Worm (Caenorhabditis elegans) whole organism, late embryonic: ENCODE results near the gene Y11D7A.3.
A peak's percentile ranks its signal among the peaks of the same experiment; 100 is the strongest.

Experiments
- C08G9.2 ChIP-seq: sonication (generic microtip); optimal IDR thresholded peaks from 2 replicates; lab custom pipeline; 2016; ENCODE audit warnings: mild to moderate bottlenecking, missing genetic modification characterization, moderate library complexity, missing compliant biosample characterization
- T23F11.4 ChIP-seq: fragments of 200-800 bp; sonication (Bioruptor generic); optimal IDR thresholded peaks from 2 replicates; lab custom pipeline; 2018; ENCODE audit warnings: mild to moderate bottlenecking, missing genetic modification characterization, missing compliant biosample characterization
- ahr-1 ChIP-seq: sonication (generic microtip); optimal IDR thresholded peaks from 2 replicates; lab custom pipeline; 2016; ENCODE audit warnings: missing genetic modification characterization, missing compliant biosample characterization
- ceh-19 ChIP-seq: fragments of 200-800 bp; sonication (Bioruptor generic); optimal IDR thresholded peaks from 2 replicates; lab custom pipeline; 2018; ENCODE audit warnings: mild to moderate bottlenecking, missing genetic modification characterization, missing compliant biosample characterization
- ceh-22 ChIP-seq: sonication (generic microtip); optimal IDR thresholded peaks from 2 replicates; lab custom pipeline; 2017; ENCODE audit warnings: missing biosample characterization, missing genetic modification characterization
- ceh-24 ChIP-seq: sonication (generic microtip); optimal IDR thresholded peaks from 2 replicates; lab custom pipeline; 2016; ENCODE audit warnings: mild to moderate bottlenecking, missing genetic modification characterization, missing compliant biosample characterization
- ceh-30 ChIP-seq: fragments of 150-350 bp; optimal IDR thresholded peaks from 2 replicates; lab custom pipeline; 2014; ENCODE audit warnings: missing biosample characterization, missing genetic modification characterization
- ceh-31 ChIP-seq: sonication (generic microtip); optimal IDR thresholded peaks from 2 replicates; lab custom pipeline; 2016; ENCODE audit warnings: missing genetic modification characterization, missing compliant biosample characterization
- ceh-34 ChIP-seq: sonication (generic microtip); optimal IDR thresholded peaks from 2 replicates; lab custom pipeline; 2016; ENCODE audit warnings: mild to moderate bottlenecking, missing genetic modification characterization, missing compliant biosample characterization
- ceh-45 ChIP-seq: fragments of 200-800 bp; sonication (Bioruptor generic); IDR thresholded peaks from 2 replicates; pipeline ENCODE4 v1.3.6; 2022; ENCODE audit warnings: missing genetic modification reagents, missing genetic modification characterization, missing compliant biosample characterization
- ceh-48 ChIP-seq: sonication (generic microtip); optimal IDR thresholded peaks from 2 replicates; lab custom pipeline; 2016; ENCODE audit warnings: missing genetic modification characterization, inconsistent platforms, missing compliant biosample characterization
- ceh-9 ChIP-seq: sonication (generic microtip); optimal IDR thresholded peaks from 2 replicates; lab custom pipeline; 2016; ENCODE audit warnings: mild to moderate bottlenecking, missing genetic modification characterization, inconsistent platforms, missing compliant biosample characterization
- che-1 ChIP-seq: sonication (generic microtip); optimal IDR thresholded peaks from 2 replicates; lab custom pipeline; 2016; ENCODE audit warnings: mild to moderate bottlenecking, missing genetic modification characterization, missing compliant biosample characterization
- elt-2 ChIP-seq: sonication (generic microtip); optimal IDR thresholded peaks from 2 replicates; lab custom pipeline; 2016; ENCODE audit warnings: missing genetic modification reagents, missing genetic modification characterization, missing compliant biosample characterization
- fax-1 ChIP-seq: sonication (generic microtip); optimal IDR thresholded peaks from 2 replicates; lab custom pipeline; 2016; ENCODE audit warnings: missing genotype, missing genetic modification characterization, missing compliant biosample characterization
- fkh-6 ChIP-seq: sonication (generic microtip); optimal IDR thresholded peaks from 2 replicates; lab custom pipeline; 2016; ENCODE audit warnings: missing genetic modification characterization, missing compliant biosample characterization
- gmeb-2 ChIP-seq: sonication (generic microtip); optimal IDR thresholded peaks from 2 replicates; lab custom pipeline; 2016; ENCODE audit warnings: missing genetic modification characterization, inconsistent platforms, missing compliant biosample characterization
- hlh-13 ChIP-seq: fragments of 200-800 bp; sonication (Bioruptor generic); optimal IDR thresholded peaks from 2 replicates; lab custom pipeline; 2018; ENCODE audit warnings: mild to moderate bottlenecking, missing genetic modification characterization, missing compliant biosample characterization
- hlh-30 ChIP-seq: sonication (generic microtip); optimal IDR thresholded peaks from 2 replicates; lab custom pipeline; 2017; ENCODE audit warnings: antibody characterized with exemption, missing genetic modification characterization, missing compliant biosample characterization; ENCODE audit not compliant: insufficient read depth
- hlh-6 ChIP-seq: sonication (generic microtip); optimal IDR thresholded peaks from 2 replicates; lab custom pipeline; 2016; ENCODE audit warnings: missing genotype, missing genetic modification characterization, missing compliant biosample characterization
- lim-6 ChIP-seq: sonication (generic microtip); optimal IDR thresholded peaks from 2 replicates; lab custom pipeline; 2016; ENCODE audit warnings: missing genetic modification characterization, missing compliant biosample characterization
- lin-11 ChIP-seq: fragments of 200-800 bp; sonication (Bioruptor generic); optimal IDR thresholded peaks from 2 replicates; lab custom pipeline; 2018; ENCODE audit warnings: mild to moderate bottlenecking, missing genetic modification characterization, missing compliant biosample characterization
- nfya-1 ChIP-seq: sonication (generic microtip); optimal IDR thresholded peaks from 2 replicates; lab custom pipeline; 2017; ENCODE audit warnings: missing genetic modification characterization, mild to moderate bottlenecking, missing compliant biosample characterization, antibody characterized with exemption, moderate library complexity
- nhr-11 ChIP-seq: fragments of 150-350 bp; optimal IDR thresholded peaks from 2 replicates; lab custom pipeline; 2014; ENCODE audit warnings: missing biosample characterization, missing genetic modification characterization
- npax-4 ChIP-seq: sonication (generic microtip); optimal IDR thresholded peaks from 2 replicates; lab custom pipeline; 2016; ENCODE audit warnings: missing genetic modification characterization, missing compliant biosample characterization
- odd-2 ChIP-seq: sonication (generic microtip); optimal IDR thresholded peaks from 2 replicates; lab custom pipeline; 2017; ENCODE audit warnings: antibody characterized with exemption, mild to moderate bottlenecking, missing genetic modification characterization, missing compliant biosample characterization
- pha-4 ChIP-seq: fragments of 150-350 bp; optimal IDR thresholded peaks from 2 replicates; lab custom pipeline; 2018; ENCODE audit warnings: missing biosample characterization, missing genetic modification reagents, missing genetic modification characterization
- sdc-2 ChIP-seq: sonication (generic microtip); optimal IDR thresholded peaks from 2 replicates; lab custom pipeline; 2016; ENCODE audit warnings: missing genotype, missing genetic modification characterization, missing compliant biosample characterization
- sox-2 ChIP-seq: fragments of 200-800 bp; sonication (Bioruptor generic); IDR thresholded peaks from 2 replicates; pipeline ENCODE4 v1.3.6; 2022; ENCODE audit warnings: missing genetic modification reagents, missing genetic modification characterization, missing compliant biosample characterization
- sox-4 ChIP-seq: sonication (generic microtip); optimal IDR thresholded peaks from 2 replicates; lab custom pipeline; 2017; ENCODE audit warnings: mild to moderate bottlenecking, missing genetic modification characterization, inconsistent platforms, missing compliant biosample characterization
- syd-9 ChIP-seq: sonication (generic microtip); optimal IDR thresholded peaks from 2 replicates; lab custom pipeline; 2016; ENCODE audit warnings: mild to moderate bottlenecking, missing genetic modification characterization, moderate library complexity, missing compliant biosample characterization
- tbx-2 ChIP-seq: sonication (generic microtip); optimal IDR thresholded peaks from 2 replicates; lab custom pipeline; 2016; ENCODE audit warnings: missing genetic modification characterization, missing compliant biosample characterization
- tbx-7 ChIP-seq: sonication (generic microtip); optimal IDR thresholded peaks from 2 replicates; lab custom pipeline; 2016; ENCODE audit warnings: missing genotype, missing genetic modification characterization, missing compliant biosample characterization
- ttx-3 ChIP-seq: sonication (generic microtip); optimal IDR thresholded peaks from 2 replicates; lab custom pipeline; 2016; ENCODE audit warnings: missing genetic modification reagents, missing genetic modification characterization, missing compliant biosample characterization
- unc-3 ChIP-seq, 2 experiments: fragments of 200-800 bp in 1 of 2; sonication (Bioruptor generic) in 1 of 2; sonication (generic microtip) in 1 of 2; conservative IDR thresholded peaks in 1 of 2; optimal IDR thresholded peaks in 1 of 2; 2 replicates each; pipeline versions ENCODE4 v1.3.6 to Lab custom; 2016 to 2022; ENCODE audit warnings: missing compliant biosample characterization in 2 of 2, missing genetic modification characterization in 2 of 2, missing genetic modification reagents in 1 of 2
- unc-42 ChIP-seq: sonication (generic microtip); optimal IDR thresholded peaks from 2 replicates; lab custom pipeline; 2016; ENCODE audit warnings: missing genotype, missing genetic modification characterization, missing compliant biosample characterization
- unc-55 ChIP-seq: sonication (generic microtip); optimal IDR thresholded peaks from 2 replicates; lab custom pipeline; 2017; ENCODE audit warnings: missing biosample characterization, missing genetic modification reagents, missing genetic modification characterization
- unc-86 ChIP-seq: sonication (generic microtip); optimal IDR thresholded peaks from 2 replicates; lab custom pipeline; 2016; ENCODE audit warnings: missing genetic modification characterization, missing compliant biosample characterization

Gene Y11D7A.3

ce11 chrIV:9214823-9215222 is 18.1 kb upstream of the Y11D7A.3 start:
- TF ChIP-seq sdc-2 (tag; lab: Kevin White, UChicago) (no peak), ceh-19 (GFP tag; lab: Kevin White, UChicago) (no peak)

- TF ChIP-seq sox-4 (tag; lab: Kevin White, UChicago), result no peak
- TF ChIP-seq sox-2 (GFP tag; lab: Robert Waterston, UW), result no peak
- TF ChIP-seq unc-3 (GFP tag; conservative IDR thresholded peaks at IDR 0.05; lab: Robert Waterston, UW), result no peak
- TF ChIP-seq unc-3 (tag; optimal IDR thresholded peaks at IDR 0.05; lab: Kevin White, UChicago), result no peak
- TF ChIP-seq fax-1 (tag; lab: Kevin White, UChicago), result no peak
- no peak for TF ChIP-seq T23F11.4 (GFP tag; lab: Kevin White, UChicago)
- TF ChIP-seq ttx-3, result no peak
- no peak for TF ChIP-seq nhr-11
- no peak for TF ChIP-seq lim-6
- no peak for TF ChIP-seq tbx-2 (tag; lab: Kevin White, UChicago)
- no peak for TF ChIP-seq tbx-7 (tag; lab: Kevin White, UChicago)
- TF ChIP-seq fkh-6 (tag; lab: Kevin White, UChicago), result no peak
- no peak for TF ChIP-seq elt-2 (tag; lab: Kevin White, UChicago)
- no peak for TF ChIP-seq ceh-22 (tag; lab: Kevin White, UChicago)
- no peak for TF ChIP-seq ceh-24 (tag; lab: Kevin White, UChicago)
Observed at ce11 chrIV:9215824-9216223, 17.1 kb upstream of the Y11D7A.3 start.

- TF ChIP-seq tbx-2 (tag; lab: Kevin White, UChicago), result peak; percentile 44
- TF ChIP-seq hlh-30 (tag; lab: Kevin White, UChicago), result peak; percentile 70
- TF ChIP-seq unc-42 (tag; lab: Kevin White, UChicago), result peak; percentile 46
- TF ChIP-seq ceh-31 (tag; lab: Kevin White, UChicago), result peak; percentile 68
- TF ChIP-seq unc-3 (GFP tag; conservative IDR thresholded peaks at IDR 0.05; lab: Robert Waterston, UW), result no peak
- TF ChIP-seq unc-3 (tag; optimal IDR thresholded peaks at IDR 0.05; lab: Kevin White, UChicago), result no peak
- TF ChIP-seq nfya-1 (tag; lab: Kevin White, UChicago), result peak; percentile 37
- TF ChIP-seq ceh-45 (GFP tag; lab: Robert Waterston, UW), result no peak
- TF ChIP-seq, all 69 proteins: peak for 5
Observed at ce11 chrIV:9216437-9216836, 16.5 kb upstream of the Y11D7A.3 start.

ce11 chrIV:9216956-9217355 is 15.9 kb upstream of the Y11D7A.3 start:
- TF ChIP-seq ahr-1 (tag; lab: Kevin White, UChicago), result no peak
- TF ChIP-seq lin-11 (tag; lab: Kevin White, UChicago), result no peak
- TF ChIP-seq unc-3 (GFP tag; conservative IDR thresholded peaks at IDR 0.05; lab: Robert Waterston, UW), result no peak
- no peak for TF ChIP-seq unc-3 (tag; optimal IDR thresholded peaks at IDR 0.05; lab: Kevin White, UChicago)
- TF ChIP-seq pha-4 (tag; lab: Kevin White, UChicago), result no peak
- no peak for TF ChIP-seq C08G9.2
- TF ChIP-seq unc-55, result no peak
- no peak for TF ChIP-seq ceh-48 (tag; lab: Kevin White, UChicago)
- TF ChIP-seq unc-86 (tag; lab: Kevin White, UChicago), result no peak
- no peak for TF ChIP-seq sox-2 (GFP tag; lab: Robert Waterston, UW)
- TF ChIP-seq ceh-30, result no peak
- TF ChIP-seq odd-2, result no peak

ce11 chrIV:9217426-9217825 is 15.5 kb upstream of the Y11D7A.3 start, which contains the start of gene C46C2.2:
TSS of gene C46C2.2 (plus strand) at chrIV:9217726.
- no peak for TF ChIP-seq gmeb-2 (tag; lab: Kevin White, UChicago)
- no peak for TF ChIP-seq unc-3 (GFP tag; conservative IDR thresholded peaks at IDR 0.05; lab: Robert Waterston, UW)
- TF ChIP-seq unc-3 (tag; optimal IDR thresholded peaks at IDR 0.05; lab: Kevin White, UChicago), result no peak

- no peak for TF ChIP-seq che-1 (tag; lab: Kevin White, UChicago)
- no peak for TF ChIP-seq sox-4 (tag; lab: Kevin White, UChicago)
- no peak for TF ChIP-seq npax-4
- TF ChIP-seq ceh-45 (GFP tag; lab: Robert Waterston, UW), result no peak
- no peak for TF ChIP-seq hlh-13
- no peak for TF ChIP-seq pha-4 (tag; lab: Kevin White, UChicago)
- no peak for TF ChIP-seq syd-9
- TF ChIP-seq ceh-9 (tag; lab: Kevin White, UChicago), result no peak
- no peak for TF ChIP-seq ceh-34 (tag; lab: Kevin White, UChicago)
- no peak for TF ChIP-seq hlh-6 (tag; lab: Kevin White, UChicago)
- TF ChIP-seq, all 69 proteins: peak for 0
Observed at ce11 chrIV:9218415-9218814, 14.5 kb upstream of the Y11D7A.3 start.
